Worm (Caenorhabditis elegans) whole organism, late embryonic: ENCODE data around the gene C56G2.4.

Experiments
- C08G9.2 ChIP-seq: sonication (generic microtip); optimal IDR thresholded peaks from 2 replicates; lab custom pipeline; 2016; ENCODE audit warnings: mild to moderate bottlenecking, missing genetic modification characterization, moderate library complexity, missing compliant biosample characterization
- F13H6.1 ChIP-seq: sonication (generic microtip); optimal IDR thresholded peaks from 2 replicates; lab custom pipeline; 2016; ENCODE audit warnings: missing genetic modification characterization, missing compliant biosample characterization
- K02D7.2 ChIP-seq: sonication (generic microtip); optimal IDR thresholded peaks from 2 replicates; lab custom pipeline; 2017; ENCODE audit warnings: mild to moderate bottlenecking, missing genetic modification characterization, missing compliant biosample characterization
- K09A11.1 ChIP-seq: sonication (generic microtip); optimal IDR thresholded peaks from 2 replicates; lab custom pipeline; 2017; ENCODE audit warnings: antibody characterized with exemption, mild to moderate bottlenecking, missing genetic modification characterization, missing compliant biosample characterization; ENCODE audit not compliant: insufficient read depth
- T23F11.4 ChIP-seq: fragments of 200-800 bp; sonication (Bioruptor generic); optimal IDR thresholded peaks from 2 replicates; lab custom pipeline; 2018; ENCODE audit warnings: mild to moderate bottlenecking, missing genetic modification characterization, missing compliant biosample characterization
- Y22D7AL.16 ChIP-seq: sonication (generic microtip); optimal IDR thresholded peaks from 2 replicates; lab custom pipeline; 2016; ENCODE audit warnings: missing genetic modification characterization, missing compliant biosample characterization
- ceh-18 ChIP-seq: sonication (generic microtip); optimal IDR thresholded peaks from 2 replicates; lab custom pipeline; 2016; ENCODE audit warnings: missing genetic modification characterization, missing compliant biosample characterization
- ceh-2 ChIP-seq: sonication (generic microtip); optimal IDR thresholded peaks from 2 replicates; lab custom pipeline; 2016; ENCODE audit warnings: missing genotype, missing genetic modification characterization, missing compliant biosample characterization
- ceh-30 ChIP-seq: fragments of 150-350 bp; optimal IDR thresholded peaks from 2 replicates; lab custom pipeline; 2014; ENCODE audit warnings: missing biosample characterization, missing genetic modification characterization
- ceh-48 ChIP-seq: sonication (generic microtip); optimal IDR thresholded peaks from 2 replicates; lab custom pipeline; 2016; ENCODE audit warnings: missing genetic modification characterization, inconsistent platforms, missing compliant biosample characterization
- ceh-9 ChIP-seq: sonication (generic microtip); optimal IDR thresholded peaks from 2 replicates; lab custom pipeline; 2016; ENCODE audit warnings: mild to moderate bottlenecking, missing genetic modification characterization, inconsistent platforms, missing compliant biosample characterization
- che-1 ChIP-seq: sonication (generic microtip); optimal IDR thresholded peaks from 2 replicates; lab custom pipeline; 2016; ENCODE audit warnings: mild to moderate bottlenecking, missing genetic modification characterization, missing compliant biosample characterization
- dmd-4 ChIP-seq: sonication (generic microtip); optimal IDR thresholded peaks from 2 replicates; lab custom pipeline; 2016; ENCODE audit warnings: borderline replicate concordance, missing genetic modification characterization, missing compliant biosample characterization
- elt-2 ChIP-seq: sonication (generic microtip); optimal IDR thresholded peaks from 2 replicates; lab custom pipeline; 2016; ENCODE audit warnings: missing genetic modification reagents, missing genetic modification characterization, missing compliant biosample characterization
- elt-4 ChIP-seq: sonication (generic microtip); optimal IDR thresholded peaks from 2 replicates; lab custom pipeline; 2016; ENCODE audit warnings: missing genetic modification characterization, missing compliant biosample characterization
- fkh-6 ChIP-seq: sonication (generic microtip); optimal IDR thresholded peaks from 2 replicates; lab custom pipeline; 2016; ENCODE audit warnings: missing genetic modification characterization, missing compliant biosample characterization
- gmeb-2 ChIP-seq: sonication (generic microtip); optimal IDR thresholded peaks from 2 replicates; lab custom pipeline; 2016; ENCODE audit warnings: missing genetic modification characterization, inconsistent platforms, missing compliant biosample characterization
- hlh-13 ChIP-seq: fragments of 200-800 bp; sonication (Bioruptor generic); optimal IDR thresholded peaks from 2 replicates; lab custom pipeline; 2018; ENCODE audit warnings: mild to moderate bottlenecking, missing genetic modification characterization, missing compliant biosample characterization
- hlh-15 ChIP-seq: sonication (generic microtip); optimal IDR thresholded peaks from 2 replicates; lab custom pipeline; 2016; ENCODE audit warnings: missing genetic modification characterization, missing compliant biosample characterization
- hlh-30 ChIP-seq: sonication (generic microtip); optimal IDR thresholded peaks from 2 replicates; lab custom pipeline; 2017; ENCODE audit warnings: antibody characterized with exemption, missing genetic modification characterization, missing compliant biosample characterization; ENCODE audit not compliant: insufficient read depth
- hlh-6 ChIP-seq: sonication (generic microtip); optimal IDR thresholded peaks from 2 replicates; lab custom pipeline; 2016; ENCODE audit warnings: missing genotype, missing genetic modification characterization, missing compliant biosample characterization
- hlh-8 ChIP-seq: sonication (generic microtip); optimal IDR thresholded peaks from 2 replicates; lab custom pipeline; 2016; ENCODE audit warnings: missing genotype, missing genetic modification characterization, missing compliant biosample characterization
- madf-2 ChIP-seq: sonication (generic microtip); optimal IDR thresholded peaks from 2 replicates; lab custom pipeline; 2017; ENCODE audit warnings: missing genetic modification characterization, missing compliant biosample characterization
- nfya-1 ChIP-seq: sonication (generic microtip); optimal IDR thresholded peaks from 2 replicates; lab custom pipeline; 2017; ENCODE audit warnings: missing genetic modification characterization, mild to moderate bottlenecking, missing compliant biosample characterization, antibody characterized with exemption, moderate library complexity
- nhr-11 ChIP-seq: fragments of 150-350 bp; optimal IDR thresholded peaks from 2 replicates; lab custom pipeline; 2014; ENCODE audit warnings: missing biosample characterization, missing genetic modification characterization
- nhr-232 ChIP-seq: sonication (generic microtip); optimal IDR thresholded peaks from 2 replicates; lab custom pipeline; 2016; ENCODE audit warnings: missing genetic modification characterization, missing compliant biosample characterization
- npax-4 ChIP-seq: sonication (generic microtip); optimal IDR thresholded peaks from 2 replicates; lab custom pipeline; 2016; ENCODE audit warnings: missing genetic modification characterization, missing compliant biosample characterization
- odd-2 ChIP-seq: sonication (generic microtip); optimal IDR thresholded peaks from 2 replicates; lab custom pipeline; 2017; ENCODE audit warnings: antibody characterized with exemption, mild to moderate bottlenecking, missing genetic modification characterization, missing compliant biosample characterization
- pha-2 ChIP-seq: sonication (generic microtip); optimal IDR thresholded peaks from 2 replicates; lab custom pipeline; 2017; ENCODE audit warnings: mild to moderate bottlenecking, missing genetic modification characterization, missing compliant biosample characterization
- rnt-1 ChIP-seq: sonication (generic microtip); optimal IDR thresholded peaks from 2 replicates; lab custom pipeline; 2016; ENCODE audit warnings: missing genetic modification characterization, missing compliant biosample characterization
- sdc-2 ChIP-seq: sonication (generic microtip); optimal IDR thresholded peaks from 2 replicates; lab custom pipeline; 2016; ENCODE audit warnings: missing genotype, missing genetic modification characterization, missing compliant biosample characterization
- sox-2 ChIP-seq: fragments of 200-800 bp; sonication (Bioruptor generic); IDR thresholded peaks from 2 replicates; pipeline ENCODE4 v1.3.6; 2022; ENCODE audit warnings: missing genetic modification reagents, missing genetic modification characterization, missing compliant biosample characterization
- sox-4 ChIP-seq: sonication (generic microtip); optimal IDR thresholded peaks from 2 replicates; lab custom pipeline; 2017; ENCODE audit warnings: mild to moderate bottlenecking, missing genetic modification characterization, inconsistent platforms, missing compliant biosample characterization
- tbx-2 ChIP-seq: sonication (generic microtip); optimal IDR thresholded peaks from 2 replicates; lab custom pipeline; 2016; ENCODE audit warnings: missing genetic modification characterization, missing compliant biosample characterization
- ttx-3 ChIP-seq: sonication (generic microtip); optimal IDR thresholded peaks from 2 replicates; lab custom pipeline; 2016; ENCODE audit warnings: missing genetic modification reagents, missing genetic modification characterization, missing compliant biosample characterization
- unc-3 ChIP-seq, 2 experiments: fragments of 200-800 bp in 1 of 2; sonication (Bioruptor generic) in 1 of 2; sonication (generic microtip) in 1 of 2; conservative IDR thresholded peaks in 1 of 2; optimal IDR thresholded peaks in 1 of 2; 2 replicates each; pipeline versions ENCODE4 v1.3.6 to Lab custom; 2016 to 2022; ENCODE audit warnings: missing compliant biosample characterization in 2 of 2, missing genetic modification characterization in 2 of 2, missing genetic modification reagents in 1 of 2
- unc-42 ChIP-seq: sonication (generic microtip); optimal IDR thresholded peaks from 2 replicates; lab custom pipeline; 2016; ENCODE audit warnings: missing genotype, missing genetic modification characterization, missing compliant biosample characterization
- ztf-16 ChIP-seq: sonication (generic microtip); optimal IDR thresholded peaks from 2 replicates; lab custom pipeline; 2017; ENCODE audit warnings: missing genetic modification characterization, missing compliant biosample characterization

Gene C56G2.4

ce11 chrIII:6374947-6375415, 43.4 kb downstream of the C56G2.4 start, which contains the start of the genes rps-13 and nfx-1 (continued):
- no peak for TF ChIP-seq dmd-4
- no peak for TF ChIP-seq Y22D7AL.16 (tag; lab: Kevin White, UChicago)
- no peak for TF ChIP-seq che-1 (tag; lab: Kevin White, UChicago)
- no peak for TF ChIP-seq hlh-8 (tag; lab: Kevin White, UChicago)
- no peak for TF ChIP-seq ztf-16 (tag; lab: Kevin White, UChicago)
- TF ChIP-seq K02D7.2 = no peak
- no peak for TF ChIP-seq sdc-2 (tag; lab: Kevin White, UChicago)
- TF ChIP-seq gmeb-2 (tag; lab: Kevin White, UChicago) = no peak
- no peak for TF ChIP-seq K09A11.1

DNA sequence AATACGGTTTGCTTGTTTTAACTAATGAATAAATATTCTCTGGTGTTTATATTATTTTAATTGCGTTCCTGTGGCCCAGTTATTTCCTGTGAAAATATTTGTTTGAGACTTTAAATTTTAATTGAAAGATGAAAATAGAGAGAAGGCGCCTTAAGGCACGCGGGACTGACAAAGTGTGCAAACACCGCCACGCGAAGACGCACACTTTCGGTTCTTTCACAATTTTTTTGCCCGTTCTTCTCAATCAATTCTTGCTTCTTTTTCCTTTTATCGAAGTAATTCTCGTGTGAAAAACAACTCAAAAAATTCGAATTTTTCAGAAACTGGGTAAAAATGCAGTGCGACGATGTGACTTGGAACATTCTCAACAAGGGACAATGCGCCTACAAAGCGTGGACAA, 47.6 kb downstream of the C56G2.4 start, which contains the start of gene C16A3.6:
TSS of gene C16A3.6 (plus strand) at position 84 of the 400 bp plus-strand sequence.
- TF ChIP-seq hlh-6 (tag; lab: Kevin White, UChicago) = no peak
- TF ChIP-seq hlh-30 (tag; lab: Kevin White, UChicago) = peak; percentile 25

DNA sequence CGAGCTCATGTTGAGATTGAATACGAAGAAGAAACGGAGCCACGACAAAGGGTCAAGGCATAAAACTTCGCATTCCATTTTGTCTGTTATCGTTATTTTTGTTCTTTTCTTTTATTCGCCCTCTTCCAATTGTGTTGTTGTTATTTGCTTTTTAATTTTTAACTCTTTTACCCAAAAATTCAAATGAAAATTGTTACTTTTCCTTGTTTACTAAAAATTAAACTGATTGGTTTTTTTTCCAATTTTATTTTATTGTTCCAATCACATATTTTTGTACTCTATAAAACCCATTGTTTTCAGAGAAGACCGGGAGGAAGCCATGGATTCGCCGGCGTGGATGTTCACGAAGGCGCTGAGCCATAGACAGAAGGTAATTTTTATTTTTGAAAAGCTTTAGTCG, 48.9 kb downstream of the C56G2.4 start, which contains the start of gene C16A3.5:
TSS of gene C16A3.5 (plus strand) at position 301 of the 400 bp plus-strand sequence.
- no peak for TF ChIP-seq ceh-48
- TF ChIP-seq tbx-2 = no peak
- no peak for TF ChIP-seq F13H6.1 (tag; lab: Kevin White, UChicago)
- no peak for TF ChIP-seq nfya-1
- TF ChIP-seq elt-4 (tag; lab: Kevin White, UChicago) = no peak
- TF ChIP-seq T23F11.4 = no peak
- TF ChIP-seq dmd-4 = no peak
- TF ChIP-seq npax-4 (tag; lab: Kevin White, UChicago) = no peak
- TF ChIP-seq, all 69 proteins: peak for 0

DNA sequence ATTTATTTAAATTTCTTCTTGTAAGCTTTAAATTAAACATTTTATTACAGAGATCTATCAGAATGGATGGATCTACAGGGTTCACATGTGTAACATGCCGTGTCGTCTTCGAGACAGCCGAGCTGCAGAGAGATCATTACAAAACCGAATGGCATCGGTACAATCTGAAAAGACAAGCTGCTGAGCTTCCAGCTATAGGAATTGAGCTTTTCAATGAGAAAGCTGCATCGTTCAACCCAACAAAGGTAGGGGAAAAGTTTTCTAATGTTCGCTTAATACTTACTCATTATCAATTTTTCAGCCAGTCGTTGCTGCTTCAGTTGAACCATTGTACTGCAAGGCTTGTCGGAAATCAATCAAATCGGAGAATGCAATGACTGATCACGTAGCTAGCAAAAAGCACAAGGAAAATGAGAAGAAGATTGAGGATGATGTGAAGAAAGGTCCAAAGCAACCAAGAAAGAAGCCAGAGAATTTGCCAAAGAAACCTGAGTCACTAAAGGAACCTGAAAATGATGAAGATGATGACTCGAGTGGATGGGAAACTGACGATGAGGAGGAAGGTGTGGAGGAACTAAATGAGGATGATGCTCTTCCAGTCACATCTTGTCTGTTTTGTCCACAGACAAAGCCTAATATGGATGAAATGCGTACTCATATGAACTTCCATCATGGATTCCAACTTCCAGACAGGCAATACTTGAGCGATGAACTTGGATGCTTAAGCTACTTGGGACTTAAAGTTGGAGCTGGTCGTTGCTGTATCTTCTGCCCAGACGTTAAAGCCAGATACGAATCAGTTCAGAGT, 50.3 kb downstream of the C56G2.4 start, which contains the start of gene znf-622:
TSS of gene znf-622 (plus strand) at position 51 of the 808 bp plus-strand sequence.
- TF ChIP-seq che-1 (tag; lab: Kevin White, UChicago) (no peak), ttx-3 (tag; lab: Kevin White, UChicago) (no peak), hlh-15 (tag; lab: Kevin White, UChicago) (no peak), fkh-6 (tag; lab: Kevin White, UChicago) (no peak), elt-2 (tag; lab: Kevin White, UChicago) (no peak), nfya-1 (no peak), npax-4 (tag; lab: Kevin White, UChicago) (no peak), unc-3 (GFP tag; conservative IDR thresholded peaks at IDR 0.05; lab: Robert Waterston, UW) (no peak), unc-3 (tag; optimal IDR thresholded peaks at IDR 0.05; lab: Kevin White, UChicago) (no peak), gmeb-2 (tag; lab: Kevin White, UChicago) (no peak), ceh-2 (tag; lab: Kevin White, UChicago) (no peak), nhr-11 (tag; lab: Kevin White, UChicago) (no peak), C08G9.2 (tag; lab: Kevin White, UChicago) (no peak), Y22D7AL.16 (tag; lab: Kevin White, UChicago) (no peak), nhr-232 (no peak)

DNA sequence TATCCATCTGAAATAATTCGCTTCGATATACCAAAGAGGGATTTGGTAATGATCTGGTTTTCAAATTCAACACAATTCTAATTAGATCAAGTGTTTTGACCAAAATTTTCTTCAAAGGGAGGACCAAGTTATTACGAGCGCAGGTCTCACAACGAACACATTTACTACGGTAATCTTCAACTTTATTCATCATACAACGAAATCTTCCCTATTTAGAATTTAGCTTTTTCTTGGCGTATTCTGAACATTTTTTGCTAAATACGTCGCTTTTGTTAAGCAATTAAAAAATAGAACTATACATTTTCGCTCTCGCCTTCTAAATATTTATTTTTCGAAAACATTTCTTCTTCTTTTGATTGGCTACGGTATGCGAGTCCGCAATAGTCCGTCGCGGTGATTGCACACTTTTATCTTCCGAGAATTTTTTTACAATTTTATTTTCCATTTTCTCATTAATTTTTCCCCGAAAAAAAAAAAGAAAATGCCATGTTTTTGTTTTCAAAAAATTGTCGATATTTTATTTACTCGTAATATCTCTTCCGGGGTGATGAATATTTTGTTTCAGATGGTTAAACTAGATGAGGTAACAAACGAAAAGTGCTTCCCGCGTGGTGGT, 51.6 kb downstream of the C56G2.4 start, which contains the start of gene let-716:
TSS of gene let-716 (plus strand) at position 566 of the 616 bp plus-strand sequence.
- TF ChIP-seq sox-4 (tag; lab: Kevin White, UChicago) (no peak), hlh-30 (tag; lab: Kevin White, UChicago) (no peak), fkh-6 (tag; lab: Kevin White, UChicago) (no peak), sox-2 (GFP tag; lab: Robert Waterston, UW) (no peak), F13H6.1 (tag; lab: Kevin White, UChicago) (no peak), pha-2 (no peak), nhr-11 (tag; lab: Kevin White, UChicago) (no peak), unc-42 (tag; lab: Kevin White, UChicago) (peak; percentile 2), hlh-13 (GFP tag; lab: Kevin White, UChicago) (no peak), madf-2 (tag; lab: Kevin White, UChicago) (no peak), odd-2 (tag; lab: Kevin White, UChicago) (no peak), rnt-1 (tag; lab: Kevin White, UChicago) (no peak), ceh-18 (no peak), tbx-2 (no peak), ceh-9 (no peak), nfya-1 (peak; percentile 69), K02D7.2 (no peak), ceh-30 (no peak)
